Fruit fly (Drosophila melanogaster) whole organism, prepupa: ENCODE measurements around the gene Polr3E.

Experiments used
- Blimp-1 ChIP-seq: fragments of 200-800 bp; sonication (Bioruptor generic); optimal IDR thresholded peaks from 3 replicates; lab custom pipeline; 2017; ENCODE audit warnings: missing biosample characterization, missing genetic modification characterization, mild to moderate bottlenecking, moderate library complexity, missing genetic modification reagents
- CG10631 ChIP-seq: fragments of 200-800 bp; sonication (Bioruptor generic); optimal IDR thresholded peaks from 2 replicates; lab custom pipeline; 2016; ENCODE audit warnings: missing biosample characterization, missing genetic modification characterization
- CG10669 ChIP-seq: fragments of 200-800 bp; sonication (Bioruptor generic); optimal IDR thresholded peaks from 3 replicates; lab custom pipeline; 2018; ENCODE audit warnings: missing biosample characterization, mild to moderate bottlenecking, missing genetic modification characterization, moderate library complexity
- CG11294 ChIP-seq: fragments of 200-800 bp; sonication (Bioruptor generic); IDR thresholded peaks from 2 replicates; pipeline ENCODE4 v1.3.6; 2022; ENCODE audit warnings: missing biosample characterization, missing genetic modification characterization
- CG11762 ChIP-seq: fragments of 200-800 bp; sonication (Bioruptor generic); optimal IDR thresholded peaks from 3 replicates; lab custom pipeline; 2016; ENCODE audit warnings: missing biosample characterization, missing genetic modification characterization; ENCODE audit not compliant: insufficient read depth
- CG11902 ChIP-seq: fragments of 200-800 bp; sonication (Bioruptor generic); optimal IDR thresholded peaks from 3 replicates; lab custom pipeline; 2016; ENCODE audit warnings: missing biosample characterization, missing genetic modification characterization
- CG15336 ChIP-seq: fragments of 200-800 bp; sonication (Bioruptor generic); IDR thresholded peaks from 2 replicates; pipeline ENCODE4 v1.3.6; 2022; ENCODE audit warnings: missing biosample characterization, missing genetic modification characterization
- CG1621 ChIP-seq: fragments of 200-800 bp; sonication (Bioruptor generic); optimal IDR thresholded peaks from 3 replicates; lab custom pipeline; 2018; ENCODE audit warnings: missing biosample characterization, mild to moderate bottlenecking, missing genetic modification characterization
- CG16779 ChIP-seq: fragments of 200-800 bp; sonication (Bioruptor generic); optimal IDR thresholded peaks from 3 replicates; lab custom pipeline; 2017; ENCODE audit warnings: missing biosample characterization, mild to moderate bottlenecking, missing genetic modification characterization
- CG3032 ChIP-seq: fragments of 200-800 bp; optimal IDR thresholded peaks from 2 replicates; lab custom pipeline; 2019; ENCODE audit warnings: missing biosample characterization, mild to moderate bottlenecking, missing genetic modification characterization, moderate library complexity
- CG31627 ChIP-seq: fragments of 200-800 bp; sonication (Bioruptor generic); optimal IDR thresholded peaks from 3 replicates; lab custom pipeline; 2016; ENCODE audit warnings: missing biosample characterization, missing genetic modification characterization
- CG32006 ChIP-seq: fragments of 200-800 bp; sonication (Bioruptor generic); optimal IDR thresholded peaks from 3 replicates; lab custom pipeline; 2017; ENCODE audit warnings: missing biosample characterization, mild to moderate bottlenecking, missing genetic modification characterization
- CG34406 ChIP-seq: fragments of 200-800 bp; sonication (Bioruptor generic); optimal IDR thresholded peaks from 3 replicates; lab custom pipeline; 2016; ENCODE audit warnings: missing biosample characterization, missing genetic modification characterization
- CG3919 ChIP-seq: fragments of 200-800 bp; sonication (Bioruptor generic); optimal IDR thresholded peaks from 3 replicates; lab custom pipeline; 2016; ENCODE audit warnings: missing biosample characterization, missing genetic modification characterization
- CG4318 ChIP-seq: fragments of 200-800 bp; sonication (Bioruptor generic); optimal IDR thresholded peaks from 3 replicates; lab custom pipeline; 2017; ENCODE audit warnings: missing biosample characterization, mild to moderate bottlenecking, missing genetic modification characterization
- CG6163 ChIP-seq: fragments of 200-800 bp; sonication (Bioruptor generic); IDR thresholded peaks from 3 replicates; pipeline ENCODE4 v1.3.6; 2022; ENCODE audit warnings: missing biosample characterization, missing genetic modification characterization
- CG6276 ChIP-seq: fragments of 200-800 bp; sonication (Bioruptor generic); optimal IDR thresholded peaks from 2 replicates; lab custom pipeline; 2017; ENCODE audit warnings: missing biosample characterization, mild to moderate bottlenecking, missing genetic modification characterization
- CG6792 ChIP-seq: fragments of 200-800 bp; sonication (Bioruptor generic); optimal IDR thresholded peaks from 3 replicates; lab custom pipeline; 2016; ENCODE audit warnings: missing biosample characterization, missing genetic modification characterization
- CG6808 ChIP-seq: fragments of 200-800 bp; sonication (Bioruptor generic); optimal IDR thresholded peaks from 3 replicates; lab custom pipeline; 2017; ENCODE audit warnings: missing biosample characterization, missing genetic modification characterization, mild to moderate bottlenecking, moderate library complexity, missing genetic modification reagents
- CG6854 ChIP-seq: fragments of 200-800 bp; sonication (Bioruptor generic); optimal IDR thresholded peaks from 2 replicates; lab custom pipeline; 2017; ENCODE audit warnings: missing biosample characterization, mild to moderate bottlenecking, missing genetic modification characterization
- CG8119 ChIP-seq: fragments of 200-800 bp; sonication (Bioruptor generic); IDR thresholded peaks from 3 replicates; pipeline ENCODE4 v1.3.6; 2022; ENCODE audit warnings: missing biosample characterization, missing genetic modification characterization
- CG8319 ChIP-seq: fragments of 200-800 bp; sonication (Bioruptor generic); optimal IDR thresholded peaks from 3 replicates; lab custom pipeline; 2016; ENCODE audit warnings: missing biosample characterization, missing genetic modification characterization
- Eip78C ChIP-seq: fragments of 200-800 bp; sonication (Bioruptor generic); peaks from one replicate; lab custom pipeline; 2016; ENCODE audit warnings: missing biosample characterization, missing genetic modification characterization
- Ets21C ChIP-seq: fragments of 200-800 bp; sonication (Bioruptor generic); optimal IDR thresholded peaks from 3 replicates; lab custom pipeline; 2016; ENCODE audit warnings: missing biosample characterization, missing genetic modification characterization
- Ets96B ChIP-seq: fragments of 200-800 bp; optimal IDR thresholded peaks from 2 replicates; lab custom pipeline; 2019; ENCODE audit warnings: missing biosample characterization, mild to moderate bottlenecking, missing genetic modification characterization, moderate library complexity
- Hr38 ChIP-seq: sonication (Bioruptor generic); optimal IDR thresholded peaks from 2 replicates; lab custom pipeline; 2016; ENCODE audit warnings: missing biosample characterization, missing genetic modification characterization
- Hr4 ChIP-seq: fragments of 200-800 bp; sonication (Bioruptor generic); optimal IDR thresholded peaks from 3 replicates; lab custom pipeline; 2016; ENCODE audit warnings: missing biosample characterization, missing genetic modification characterization
- Met ChIP-seq: fragments of 200-800 bp; sonication (Bioruptor generic); optimal IDR thresholded peaks from 3 replicates; lab custom pipeline; 2016; ENCODE audit warnings: missing biosample characterization, missing genetic modification characterization
- OdsH ChIP-seq: fragments of 200-800 bp; sonication (Bioruptor generic); optimal IDR thresholded peaks from 3 replicates; lab custom pipeline; 2016; ENCODE audit warnings: missing biosample characterization, missing genetic modification characterization
- Sox102F ChIP-seq: fragments of 200-800 bp; sonication (Bioruptor generic); optimal IDR thresholded peaks from 2 replicates; lab custom pipeline; 2016; ENCODE audit warnings: missing biosample characterization, mild to moderate bottlenecking, missing genetic modification characterization
- Sox14 ChIP-seq: fragments of 200-800 bp; sonication (Bioruptor generic); optimal IDR thresholded peaks from 3 replicates; lab custom pipeline; 2016; ENCODE audit warnings: missing biosample characterization, missing genetic modification characterization
- Sox15 ChIP-seq: fragments of 200-800 bp; sonication (Bioruptor generic); optimal IDR thresholded peaks from 3 replicates; lab custom pipeline; 2016; ENCODE audit warnings: missing biosample characterization, missing genetic modification characterization
- achi ChIP-seq: fragments of 200-800 bp; sonication (Bioruptor generic); optimal IDR thresholded peaks from 3 replicates; lab custom pipeline; 2016; ENCODE audit warnings: missing biosample characterization, missing genetic modification characterization
- acj6 ChIP-seq: fragments of 200-800 bp; sonication (Bioruptor generic); optimal IDR thresholded peaks from 3 replicates; lab custom pipeline; 2016; ENCODE audit warnings: missing biosample characterization, missing genetic modification characterization
- dac ChIP-seq: fragments of 200-800 bp; sonication (Bioruptor generic); optimal IDR thresholded peaks from 2 replicates; lab custom pipeline; 2017; ENCODE audit warnings: missing biosample characterization, mild to moderate bottlenecking, missing genetic modification characterization
- eg ChIP-seq: fragments of 200-800 bp; sonication (Bioruptor generic); IDR thresholded peaks from 3 replicates; pipeline ENCODE4 v1.3.6; 2022; ENCODE audit warnings: missing biosample characterization, missing genetic modification characterization
- esn ChIP-seq: fragments of 200-800 bp; sonication (Bioruptor generic); optimal IDR thresholded peaks from 2 replicates; lab custom pipeline; 2016; ENCODE audit warnings: missing biosample characterization, mild to moderate bottlenecking, missing genetic modification characterization, moderate library complexity
- fd59A ChIP-seq: fragments of 200-800 bp; sonication (Bioruptor generic); optimal IDR thresholded peaks from 2 replicates; lab custom pipeline; 2017; ENCODE audit warnings: missing biosample characterization, mild to moderate bottlenecking, missing genetic modification characterization, missing genetic modification reagents
- fd85E ChIP-seq: fragments of 200-800 bp; sonication (Bioruptor generic); optimal IDR thresholded peaks from 3 replicates; lab custom pipeline; 2016; ENCODE audit warnings: missing biosample characterization, missing genetic modification characterization
- fkh ChIP-seq: fragments of 200-800 bp; sonication (Bioruptor generic); optimal IDR thresholded peaks from 3 replicates; lab custom pipeline; 2017; ENCODE audit warnings: missing biosample characterization, mild to moderate bottlenecking, missing genetic modification characterization, moderate library complexity
- net ChIP-seq: fragments of 200-800 bp; sonication (Bioruptor generic); optimal IDR thresholded peaks from 3 replicates; lab custom pipeline; 2016; ENCODE audit warnings: missing biosample characterization, missing genetic modification characterization
- pdm3 ChIP-seq: fragments of 200-800 bp; sonication (Bioruptor generic); optimal IDR thresholded peaks from 3 replicates; lab custom pipeline; 2016; ENCODE audit warnings: missing biosample characterization, missing genetic modification characterization
- salr ChIP-seq, 2 experiments: fragments of 200-800 bp; sonication (Bioruptor generic); optimal IDR thresholded peaks; 3 replicates each; lab custom pipeline; 2016 to 2018; ENCODE audit warnings: missing biosample characterization in 2 of 2, missing genetic modification characterization in 2 of 2, mild to moderate bottlenecking in 1 of 2
- ss ChIP-seq, 2 experiments: fragments of 200-800 bp; sonication (Bioruptor generic); optimal IDR thresholded peaks; 2 replicates in 1 of 2; 3 replicates in 1 of 2; lab custom pipeline; 2017 to 2018; ENCODE audit warnings: mild to moderate bottlenecking in 2 of 2, missing biosample characterization in 2 of 2, missing genetic modification characterization in 2 of 2, moderate library complexity in 1 of 2
- svp ChIP-seq: fragments of 200-800 bp; sonication (Bioruptor generic); peaks from one replicate; lab custom pipeline; 2016; ENCODE audit warnings: missing biosample characterization, missing genetic modification characterization
- vri ChIP-seq: fragments of 200-800 bp; sonication (Bioruptor generic); optimal IDR thresholded peaks from 3 replicates; lab custom pipeline; 2016; ENCODE audit warnings: missing biosample characterization, mild to moderate bottlenecking, missing genetic modification characterization

Polr3E gene

dm6 chr3L:21008899-21009298, 22.7 kb upstream of the Polr3E start:
- TF ChIP-seq CG10631 (GFP tag; lab: Kevin White, UChicago) (no peak), net (GFP tag; lab: Kevin White, UChicago) (no peak), Hr4 (GFP tag; lab: Kevin White, UChicago) (no peak), CG34406 (GFP tag; lab: Kevin White, UChicago) (no peak), CG6808 (no peak), eg (GFP tag; lab: Robert Waterston, UW) (peak; percentile 24; the same call in 1 of the 3 replicates), fd59A (no peak), CG4318 (GFP tag; lab: Kevin White, UChicago) (no peak), Hr38 (GFP tag; lab: Kevin White, UChicago) (no peak), CG6792 (no peak), CG1621 (no peak), CG6163 (GFP tag; lab: Robert Waterston, UW) (peak; percentile 39; the same call in 1 of the 3 replicates), fd85E (GFP tag; lab: Kevin White, UChicago) (peak; percentile 21), Ets96B (tag; lab: Kevin White, UChicago) (no peak), Sox15 (GFP tag; lab: Kevin White, UChicago) (no peak), CG11902 (GFP tag; lab: Kevin White, UChicago) (no peak), ss (GFP tag; optimal IDR thresholded peaks at IDR 0.05; lab: Kevin White, UChicago) (peak in 1 of 2 experiments; percentile 2)

- TF ChIP-seq fd59A (peak; percentile 12), vri (GFP tag; lab: Kevin White, UChicago) (peak; percentile 78), Met (GFP tag; lab: Kevin White, UChicago) (peak; percentile 88), CG3032 (tag; lab: Kevin White, UChicago) (no peak), CG32006 (GFP tag; lab: Kevin White, UChicago) (peak; percentile 73), Hr38 (GFP tag; lab: Kevin White, UChicago) (no peak), pdm3 (GFP tag; lab: Kevin White, UChicago) (peak; percentile 84), CG8119 (GFP tag; lab: Robert Waterston, UW) (peak; percentile 82; the same call in 2 of the 3 replicates), CG11294 (GFP tag; lab: Robert Waterston, UW) (peak; percentile 69), salr (GFP tag; optimal IDR thresholded peaks at IDR 0.05; lab: Kevin White, UChicago) (peak; percentile 33 to 75), CG31627 (peak; percentile 80), achi (GFP tag; lab: Kevin White, UChicago) (peak; percentile 87), eg (GFP tag; lab: Robert Waterston, UW) (peak; percentile 82), OdsH (GFP tag; lab: Kevin White, UChicago) (peak; percentile 71), CG34406 (GFP tag; lab: Kevin White, UChicago) (peak; percentile 80), Sox14 (GFP tag; lab: Kevin White, UChicago) (peak; percentile 89), fkh (no peak), dac (GFP tag; lab: Kevin White, UChicago) (peak; percentile 46), CG10669 (GFP tag; lab: Kevin White, UChicago) (peak; percentile 60), net (GFP tag; lab: Kevin White, UChicago) (peak; percentile 78), svp (GFP tag; lab: Kevin White, UChicago) (peak; percentile 91), ss (GFP tag; optimal IDR thresholded peaks at IDR 0.05; lab: Kevin White, UChicago) (peak; percentile 22 to 43), CG16779 (tag; lab: Kevin White, UChicago) (peak; percentile 68), CG6163 (GFP tag; lab: Robert Waterston, UW) (peak; percentile 91), CG6276 (GFP tag; lab: Kevin White, UChicago) (peak; percentile 68), esn (peak; percentile 88), CG4318 (GFP tag; lab: Kevin White, UChicago) (peak; percentile 27), CG15336 (GFP tag; lab: Robert Waterston, UW) (peak; percentile 85), CG6854 (GFP tag; lab: Kevin White, UChicago) (no peak), fd85E (GFP tag; lab: Kevin White, UChicago) (peak; percentile 32), Blimp-1 (GFP tag; lab: Kevin White, UChicago) (peak; percentile 7), CG11762 (GFP tag; lab: Kevin White, UChicago) (peak; percentile 62), Eip78C (GFP tag; lab: Kevin White, UChicago) (peak; percentile 95), CG8319 (GFP tag; lab: Kevin White, UChicago) (peak; percentile 66), Sox15 (GFP tag; lab: Kevin White, UChicago) (peak; percentile 64), acj6 (peak; percentile 78), CG1621 (peak; percentile 46), Ets96B (tag; lab: Kevin White, UChicago) (peak; percentile 31), CG3919 (peak; percentile 84), Sox102F (peak; percentile 89), Ets21C (GFP tag; lab: Kevin White, UChicago) (peak; percentile 74)
Measured at dm6 chr3L:21009405-21010120, 22.1 kb upstream of the Polr3E start.
